Worm (Caenorhabditis elegans): ENCODE measurements around the gene F58B4.3.

DNA sequence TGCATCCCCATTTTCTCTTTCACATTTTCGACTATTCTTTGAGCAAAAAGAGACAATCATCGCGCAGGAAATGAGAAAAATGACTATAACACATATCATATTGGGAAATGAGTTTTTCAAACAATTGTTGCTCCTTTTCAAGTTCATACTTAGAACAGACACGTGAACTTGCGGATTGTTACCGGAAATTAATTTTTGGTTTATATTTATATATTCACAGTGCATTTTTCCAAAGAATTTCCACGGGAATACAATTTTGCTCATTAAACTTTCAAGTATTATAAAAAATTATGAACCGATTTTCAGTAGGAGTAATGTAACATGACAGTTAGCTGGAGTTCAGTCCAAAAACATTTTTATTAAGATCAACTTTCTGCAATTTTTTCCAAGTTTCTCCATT, 6.4 kb upstream of the F58B4.3 start, which contains the start of gene F58B4.7:
- TF ChIP-seq nhr-28 (tag; optimal IDR thresholded peaks at IDR 0.05), result no peak
- no peak for TF ChIP-seq lin-13 (tag; optimal IDR thresholded peaks at IDR 0.05)
- no peak for TF ChIP-seq nhr-237 (tag; optimal IDR thresholded peaks at IDR 0.05)
- TF ChIP-seq elt-3 (tag; optimal IDR thresholded peaks at IDR 0.05), result no peak
- TF ChIP-seq pha-4 (tag; optimal IDR thresholded peaks at IDR 0.05), result no peak
- no peak for TF ChIP-seq elt-1 (tag; optimal IDR thresholded peaks at IDR 0.05; ENCODE audit: borderline replicate concordance, insufficient read depth)
- no peak for TF ChIP-seq bed-3 (GFP tag; optimal IDR thresholded peaks at IDR 0.05)
- TF ChIP-seq ces-1 (GFP tag; optimal IDR thresholded peaks at IDR 0.05), result no peak
- no peak for TF ChIP-seq unc-39 (tag; optimal IDR thresholded peaks at IDR 0.05)
- no peak for TF ChIP-seq ceh-43 (GFP tag; optimal IDR thresholded peaks at IDR 0.05)
- no peak for TF ChIP-seq mls-2 (tag; optimal IDR thresholded peaks at IDR 0.05)
- no peak for TF ChIP-seq snpc-4 (tag; optimal IDR thresholded peaks at IDR 0.05)
